Worm (Caenorhabditis elegans) whole organism, L4/young adult: Measurements from ENCODE around the gene F40D4.13.

Experiments
- W03F9.2 ChIP-seq: fragments of 150-350 bp; optimal IDR thresholded peaks from 2 replicates; lab custom pipeline; 2014; ENCODE audit warnings: missing biosample characterization, missing genetic modification characterization
- dao-5 ChIP-seq: sonication (generic microtip); optimal IDR thresholded peaks from 2 replicates; lab custom pipeline; 2016; ENCODE audit warnings: missing genotype, missing genetic modification characterization, moderate library complexity, missing compliant biosample characterization
- him-1 ChIP-seq: sonication (generic microtip); optimal IDR thresholded peaks from 2 replicates; lab custom pipeline; 2016; ENCODE audit warnings: missing genotype, missing genetic modification reagents, missing genetic modification characterization, missing compliant biosample characterization

ce11 chrV:17173738-17174137 lies 16.7 kb upstream of the F40D4.13 start, which contains the start of gene srbc-25:
- TF ChIP-seq him-1 (tag; lab: Kevin White, UChicago), result no peak
- TF ChIP-seq dao-5 (tag; lab: Kevin White, UChicago), result no peak
- TF ChIP-seq W03F9.2, result no peak
